Fruit fly (Drosophila melanogaster): ENCODE results near the gene CG34338.

dm6 chrX:7777905-7778304, 9.4 kb downstream of the CG34338 start, which contains the start of gene CG32718:
- TF ChIP-seq Myc (optimal IDR thresholded peaks at IDR 0.05) (no peak), h (optimal IDR thresholded peaks at IDR 0.05) (no peak)
